Worm (Caenorhabditis elegans): ENCODE results near the gene C14H10.2.

DNA sequence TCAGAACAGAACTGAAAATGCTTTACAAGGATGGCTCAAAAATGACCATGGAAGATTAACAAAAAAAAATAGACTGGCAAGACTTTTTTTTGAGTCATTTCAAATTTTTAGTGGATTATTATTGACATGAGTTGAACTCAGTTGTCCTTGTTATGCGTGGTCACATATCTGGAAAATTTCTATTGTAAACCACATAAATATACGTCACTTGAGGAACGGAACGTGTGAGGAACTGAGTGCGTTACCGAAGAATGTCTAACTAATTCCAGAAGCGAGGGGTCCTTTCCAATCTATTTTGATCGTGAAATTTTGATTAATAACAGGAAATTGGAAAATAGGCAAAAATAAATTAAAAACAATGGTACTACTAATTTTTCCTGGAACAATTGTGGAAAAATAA, 9.6 kb upstream of the C14H10.2 start:
- no peak for TF ChIP-seq jun-1 (tag; optimal IDR thresholded peaks at IDR 0.05)
- no peak for TF ChIP-seq snpc-4 (tag; optimal IDR thresholded peaks at IDR 0.05)
- no peak for TF ChIP-seq sea-2 (GFP tag; optimal IDR thresholded peaks at IDR 0.05)
- TF ChIP-seq elt-2 (tag; optimal IDR thresholded peaks at IDR 0.05) = no peak
- no peak for TF ChIP-seq zag-1 (tag; optimal IDR thresholded peaks at IDR 0.05)
- TF ChIP-seq unc-39 (tag; optimal IDR thresholded peaks at IDR 0.05) = no peak
